Fruit fly (Drosophila melanogaster) S2 (cell line): Measurements from ENCODE around the gene CG13138.

Source experiments
- CG8478 ChIP-seq: fragments of >200 bp; optimal IDR thresholded peaks from 2 replicates; lab custom pipeline; 2018
- CTCF ChIP-seq, 2 experiments: fragments of >200 bp; optimal IDR thresholded peaks; 2 replicates each; lab custom pipeline; 2018

- no peak for TF ChIP-seq CTCF (optimal IDR thresholded peaks at IDR 0.05; lab: Kevin White, UChicago)
- no peak for TF ChIP-seq CG8478 (lab: Kevin White, UChicago)
These were observed 51.4 kb downstream of the CG13138 start, which contains the start of the genes bsk and CG31717 for dm6 chr2L:10250441-10250847.
